Worm (Caenorhabditis elegans) whole organism, L1 larva: Measurements from ENCODE around the gene F02C9.2.

ENCODE experiments used
- ceh-82 ChIP-seq, 3 experiments: fragments of 150-350 bp in 1 of 3; sonication (generic microtip) in 2 of 3; optimal IDR thresholded peaks; 2 replicates each; lab custom pipeline; 2014 to 2017; ENCODE audit warnings: missing biosample characterization in 3 of 3, missing genetic modification characterization in 3 of 3
- ets-5 ChIP-seq: fragments of 200-800 bp; sonication (Bioruptor generic); IDR thresholded peaks from 2 replicates; pipeline ENCODE4 v1.3.6; 2022; ENCODE audit warnings: missing genetic modification characterization, missing compliant biosample characterization
- fkh-10 ChIP-seq: sonication (generic microtip); optimal IDR thresholded peaks from 2 replicates; lab custom pipeline; 2017; ENCODE audit warnings: missing biosample characterization, missing genetic modification reagents, missing genetic modification characterization
- jun-1 ChIP-seq: fragments of 150-350 bp; optimal IDR thresholded peaks from 2 replicates; lab custom pipeline; 2014; ENCODE audit warnings: missing biosample characterization, missing genetic modification reagents, missing genetic modification characterization
- nhr-19 ChIP-seq: fragments of 200-800 bp; sonication (Bioruptor generic); conservative IDR thresholded peaks from 2 replicates; pipeline ENCODE4 v1.3.6; 2022; ENCODE audit warnings: missing genetic modification characterization, missing compliant biosample characterization

- no peak for TF ChIP-seq ets-5 (GFP tag; lab: Robert Waterston, UW)
- no peak for TF ChIP-seq ceh-82 (tag; optimal IDR thresholded peaks at IDR 0.05; lab: Kevin White, UChicago)
- TF ChIP-seq fkh-10 (GFP tag; lab: Kevin White, UChicago): no peak
- no peak for TF ChIP-seq jun-1
- no peak for TF ChIP-seq nhr-19 (GFP tag; lab: Robert Waterston, UW)
Measured at ce11 chrV:3144494-3144893, 11.0 kb downstream of the F02C9.2 start, which contains the start of gene srab-10.
